Fruit fly (Drosophila melanogaster): ENCODE results near the gene CG4073.

CG4073 gene

dm6 chr3R:10680825-10681681 is 33.5 kb upstream of the CG4073 start, which contains the start of gene Phyhd1 (continued):
- peak; percentile 89 for TF ChIP-seq CG13894 (tag; optimal IDR thresholded peaks at IDR 0.05)
- TF ChIP-seq pita (GFP tag; optimal IDR thresholded peaks at IDR 0.05) = no peak
- TF ChIP-seq CG7271 (tag; optimal IDR thresholded peaks at IDR 0.05) = peak; percentile 65
- TF ChIP-seq CG8388 (GFP tag; optimal IDR thresholded peaks at IDR 0.05) = peak; percentile 95
- TF ChIP-seq CG10565 (GFP tag; optimal IDR thresholded peaks at IDR 0.05) = peak; percentile 84
- peak; percentile 80 for TF ChIP-seq CG16779 (GFP tag; IDR thresholded peaks at IDR 0.05)
- peak; percentile 96 for TF ChIP-seq slbo (GFP tag; IDR thresholded peaks at IDR 0.05)
- TF ChIP-seq HHEX (GFP tag; optimal IDR thresholded peaks at IDR 0.05) = peak; percentile 88
- no peak for TF ChIP-seq knrl (GFP tag; IDR thresholded peaks at IDR 0.05; ENCODE audit: partially characterized antibody)
- peak; percentile 95 for TF ChIP-seq ems (GFP tag; optimal IDR thresholded peaks at IDR 0.05)
- no peak for TF ChIP-seq nerfin-2 (GFP tag; IDR thresholded peaks at IDR 0.05; ENCODE audit: partially characterized antibody)
- TF ChIP-seq Mrtf (GFP tag; IDR thresholded peaks at IDR 0.05) = peak; percentile 91
- peak; percentile 95 for TF ChIP-seq CG2199 (GFP tag; IDR thresholded peaks at IDR 0.05)
- TF ChIP-seq Kr (GFP tag; optimal IDR thresholded peaks at IDR 0.05) = no peak
- TF ChIP-seq Aef1 (GFP tag; IDR thresholded peaks at IDR 0.05) = peak; percentile 95
- TF ChIP-seq sd (tag; optimal IDR thresholded peaks at IDR 0.05) = peak; percentile 87
- peak; percentile 94 for TF ChIP-seq jumu (GFP tag; optimal IDR thresholded peaks at IDR 0.05)
- TF ChIP-seq CG14710 (tag; optimal IDR thresholded peaks at IDR 0.05) = peak; percentile 89
- TF ChIP-seq CG12155 (GFP tag; optimal IDR thresholded peaks at IDR 0.05) = peak; percentile 94
- no peak for TF ChIP-seq aop (GFP tag; IDR thresholded peaks at IDR 0.05)
- TF ChIP-seq CG1792 (GFP tag; optimal IDR thresholded peaks at IDR 0.05) = peak; percentile 93
- peak; percentile 76 for TF ChIP-seq Adf1 (GFP tag; IDR thresholded peaks at IDR 0.05)
- TF ChIP-seq tx (GFP tag; optimal IDR thresholded peaks at IDR 0.05) = peak; percentile 93
- peak; percentile 86 for TF ChIP-seq CG4730 (GFP tag; IDR thresholded peaks at IDR 0.05)
- peak; percentile 96 for TF ChIP-seq CG16863 (GFP tag; optimal IDR thresholded peaks at IDR 0.05)
- peak; percentile 96 for TF ChIP-seq Atf-2 (GFP tag; optimal IDR thresholded peaks at IDR 0.05)
- TF ChIP-seq CG6765 (GFP tag; optimal IDR thresholded peaks at IDR 0.05) = peak; percentile 79
- TF ChIP-seq HLH4C (GFP tag; IDR thresholded peaks at IDR 0.05; ENCODE audit: partially characterized antibody) = no peak
- TF ChIP-seq Dp (GFP tag; optimal IDR thresholded peaks at IDR 0.05) = no peak
- TF ChIP-seq Spps (tag; optimal IDR thresholded peaks at IDR 0.05) = peak; percentile 92
- TF ChIP-seq CG8281 (tag; optimal IDR thresholded peaks at IDR 0.05) = peak; percentile 66
- TF ChIP-seq Max (GFP tag; optimal IDR thresholded peaks at IDR 0.05) = peak; percentile 97
- peak; percentile 86 for TF ChIP-seq ERR (GFP tag; optimal IDR thresholded peaks at IDR 0.05)
- peak; percentile 93 for TF ChIP-seq seq (GFP tag; IDR thresholded peaks at IDR 0.05)
- TF ChIP-seq chinmo (GFP tag; IDR thresholded peaks at IDR 0.05; ENCODE audit: partially characterized antibody) = 0 out of 4 replicates have a peak, but pooled peaks have one; percentile 49
- TF ChIP-seq ro (GFP tag; IDR thresholded peaks at IDR 0.05) = peak; percentile 75
- peak; percentile 94 for TF ChIP-seq pho (GFP tag; optimal IDR thresholded peaks at IDR 0.05)
- peak; percentile 70 for TF ChIP-seq CG10274 (GFP tag; optimal IDR thresholded peaks at IDR 0.05)
- peak; percentile 85 for TF ChIP-seq NFAT (GFP tag; IDR thresholded peaks at IDR 0.05)
- peak; percentile 90 for TF ChIP-seq jing (GFP tag; optimal IDR thresholded peaks at IDR 0.05)
- peak; percentile 94 for TF ChIP-seq oc (tag; optimal IDR thresholded peaks at IDR 0.05)
- TF ChIP-seq CG2712 (tag; optimal IDR thresholded peaks at IDR 0.05) = peak; percentile 96
- peak; percentile 94 for TF ChIP-seq H2.0 (GFP tag; IDR thresholded peaks at IDR 0.05)
- TF ChIP-seq ash1 (GFP tag; optimal IDR thresholded peaks at IDR 0.05) = peak; percentile 8
- peak; percentile 97 for TF ChIP-seq fd96Cb (tag; optimal IDR thresholded peaks at IDR 0.05)
- peak; percentile 71 for TF ChIP-seq fd64A (GFP tag; optimal IDR thresholded peaks at IDR 0.05)
- no peak for TF ChIP-seq CG42726 (GFP tag; IDR thresholded peaks at IDR 0.05; ENCODE audit: partially characterized antibody)
- TF ChIP-seq repo (GFP tag; optimal IDR thresholded peaks at IDR 0.05) = peak; percentile 95
